Worm (Caenorhabditis elegans): ENCODE results near the gene srx-2.

ce11 chrV:9030248-9030647 lies 21.0 kb downstream of the srx-2 start, which contains the start of gene C25E10.5:
- TF ChIP-seq ama-1 (optimal IDR thresholded peaks at IDR 0.05) (no peak), pqm-1 (tag; optimal IDR thresholded peaks at IDR 0.05) (no peak), elt-3 (tag; optimal IDR thresholded peaks at IDR 0.05) (no peak), nhr-25 (tag; optimal IDR thresholded peaks at IDR 0.05) (no peak)
